ENCODE assay signal across 2 fruit fly cellular contexts in the genomic region with DNA sequence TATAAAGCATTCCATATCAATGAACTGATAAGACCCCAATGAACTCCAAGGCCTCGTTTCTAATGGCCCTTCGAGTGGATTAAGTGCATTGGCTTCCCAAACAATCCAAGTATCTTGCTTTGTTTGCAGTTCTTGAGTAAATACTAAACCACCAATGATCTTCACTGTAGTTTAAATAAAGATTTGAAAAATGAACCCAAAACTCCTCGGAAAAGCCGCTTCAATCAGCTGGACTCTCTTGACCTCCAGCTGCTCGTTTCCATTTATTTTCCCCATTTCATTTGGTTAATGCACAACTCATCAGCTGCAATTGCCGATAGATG.
TF ChIP-seq lines count a peak whose summit lies in the region.

No protein-coding gene starts in this region.

- TF ChIP-seq CTCF in whole organism, embryonic (GFP tag; optimal IDR thresholded peaks at IDR 0.05; lab: Kevin White, UChicago), result no peak

TF ChIP-seq in whole organism, embryonic, 481 proteins besides CTCF, POLR2A, EP300 and RAD21 (continues in another document):
- TF ChIP-seq Usf (GFP tag; optimal IDR thresholded peaks at IDR 0.05; lab: Kevin White, UChicago) (no peak), tap (tag; optimal IDR thresholded peaks at IDR 0.05; lab: Kevin White, UChicago) (no peak), ac (GFP tag; optimal IDR thresholded peaks at IDR 0.05; lab: Kevin White, UChicago) (peak; percentile 46), CG15696 (tag; optimal IDR thresholded peaks at IDR 0.05; lab: Kevin White, UChicago) (peak; percentile 71), ranshi (GFP tag; IDR thresholded peaks at IDR 0.05; lab: Robert Waterston, UW) (no peak), ken (GFP tag; IDR thresholded peaks at IDR 0.05; lab: Robert Waterston, UW) (no peak), ind (GFP tag; optimal IDR thresholded peaks at IDR 0.05; lab: Kevin White, UChicago) (no peak), Kr (GFP tag; optimal IDR thresholded peaks at IDR 0.05; lab: Kevin White, UChicago) (peak; percentile 24), Sox100B (GFP tag; optimal IDR thresholded peaks at IDR 0.05; lab: Kevin White, UChicago) (no peak), CG15269 (tag; optimal IDR thresholded peaks at IDR 0.05; lab: Kevin White, UChicago) (no peak), E2f1 (GFP tag; IDR thresholded peaks at IDR 0.05; lab: Robert Waterston, UW) (no peak), z (GFP tag; IDR thresholded peaks at IDR 0.05; lab: Robert Waterston, UW) (0 out of 3 replicates have a peak, but pooled peaks have one; percentile 56), CG15479 (GFP tag; optimal IDR thresholded peaks at IDR 0.05; lab: Kevin White, UChicago) (peak; percentile 4), Sry-δ (GFP tag; optimal IDR thresholded peaks at IDR 0.05; lab: Kevin White, UChicago) (no peak), CG2202 (tag; optimal IDR thresholded peaks at IDR 0.05; lab: Kevin White, UChicago) (peak; percentile 35), dmrt11E (tag; optimal IDR thresholded peaks at IDR 0.05; lab: Kevin White, UChicago) (peak; percentile 47), CG13894 (tag; optimal IDR thresholded peaks at IDR 0.05; lab: Kevin White, UChicago) (no peak), CG30020 (tag; optimal IDR thresholded peaks at IDR 0.05; lab: Kevin White, UChicago) (no peak), gem (tag; optimal IDR thresholded peaks at IDR 0.05; lab: Kevin White, UChicago) (no peak), CG7745 (tag; optimal IDR thresholded peaks at IDR 0.05; lab: Kevin White, UChicago) (peak; percentile 33), CG11398 (GFP tag; optimal IDR thresholded peaks at IDR 0.05; lab: Kevin White, UChicago) (peak; percentile 10), CG18764 (GFP tag; optimal IDR thresholded peaks at IDR 0.05; lab: Kevin White, UChicago) (no peak), CG11504 (tag; optimal IDR thresholded peaks at IDR 0.05; lab: Kevin White, UChicago) (no peak), CG31388 (GFP tag; optimal IDR thresholded peaks at IDR 0.05; lab: Kevin White, UChicago) (no peak), fd102C (GFP tag; optimal IDR thresholded peaks at IDR 0.05; lab: Kevin White, UChicago) (peak; percentile 39), wek (GFP tag; optimal IDR thresholded peaks at IDR 0.05; lab: Kevin White, UChicago) (no peak), CG3995 (GFP tag; optimal IDR thresholded peaks at IDR 0.05; lab: Kevin White, UChicago) (no peak), ara (GFP tag; IDR thresholded peaks at IDR 0.05; lab: Robert Waterston, UW) (peak; percentile 46; the same call in 1 of the 2 replicates), sna (GFP tag; IDR thresholded peaks at IDR 0.05; lab: Robert Waterston, UW; ENCODE audit: partially characterized antibody) (no peak), hbn (GFP tag; IDR thresholded peaks at IDR 0.05; lab: Robert Waterston, UW; ENCODE audit: partially characterized antibody) (no peak), fd96Cb (tag; optimal IDR thresholded peaks at IDR 0.05; lab: Kevin White, UChicago) (no peak), CG17328 (GFP tag; IDR thresholded peaks at IDR 0.05; lab: Robert Waterston, UW) (no peak), CG6254 (GFP tag; optimal IDR thresholded peaks at IDR 0.05; lab: Kevin White, UChicago) (no peak), jigr1 (GFP tag; IDR thresholded peaks at IDR 0.05; lab: Robert Waterston, UW) (no peak), CG12071 (GFP tag; optimal IDR thresholded peaks at IDR 0.05; lab: Kevin White, UChicago) (no peak), odd (GFP tag; optimal IDR thresholded peaks at IDR 0.05; lab: Kevin White, UChicago) (no peak), zfh2 (GFP tag; optimal IDR thresholded peaks at IDR 0.05; lab: Kevin White, UChicago) (no peak), CG14050 (GFP tag; IDR thresholded peaks at IDR 0.05; lab: Robert Waterston, UW) (no peak), CG11093 (GFP tag; IDR thresholded peaks at IDR 0.05; lab: Robert Waterston, UW) (no peak), CG7928 (GFP tag; optimal IDR thresholded peaks at IDR 0.05; lab: Kevin White, UChicago) (no peak), CG14965 (GFP tag; optimal IDR thresholded peaks at IDR 0.05; lab: Kevin White, UChicago; ENCODE audit: borderline replicate concordance) (no peak), Oli (tag; optimal IDR thresholded peaks at IDR 0.05; lab: Kevin White, UChicago) (no peak), br (optimal IDR thresholded peaks at IDR 0.05; lab: Kevin White, UChicago) (no peak), CG14710 (tag; optimal IDR thresholded peaks at IDR 0.05; lab: Kevin White, UChicago) (no peak), CG11456 (GFP tag; IDR thresholded peaks at IDR 0.05; lab: Robert Waterston, UW) (no peak)

TF ChIP-seq in whole organism, prepupa, 60 proteins besides CTCF, POLR2A, EP300 and RAD21:
- TF ChIP-seq fkh (GFP tag; optimal IDR thresholded peaks at IDR 0.05; lab: Kevin White, UChicago) (peak; percentile 52), achi (GFP tag; optimal IDR thresholded peaks at IDR 0.05; lab: Kevin White, UChicago) (no peak), dac (GFP tag; optimal IDR thresholded peaks at IDR 0.05; lab: Kevin White, UChicago) (no peak), CG1621 (tag; optimal IDR thresholded peaks at IDR 0.05; lab: Kevin White, UChicago) (no peak)
